Worm (Caenorhabditis elegans): Measurements from ENCODE around the gene nhr-222.

DNA sequence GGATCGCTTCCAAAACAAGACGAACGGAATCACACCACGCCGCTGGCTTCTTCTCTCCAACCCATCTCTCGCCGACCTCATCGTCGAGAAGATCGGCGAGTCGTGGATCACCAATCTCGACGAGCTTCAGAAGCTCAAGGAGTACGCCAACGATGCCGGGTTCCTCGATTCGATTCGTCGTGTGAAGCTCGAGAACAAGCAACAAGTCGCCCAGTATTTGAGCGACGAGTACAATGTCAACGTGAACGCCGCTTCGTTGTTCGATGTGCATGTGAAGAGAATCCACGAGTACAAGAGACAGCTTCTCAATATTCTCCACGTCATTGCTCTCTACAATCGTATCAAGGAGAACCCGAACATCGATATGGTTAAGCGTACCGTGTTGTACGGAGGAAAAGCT, 40.4 kb upstream of the nhr-222 start:
- TF ChIP-seq lim-6 (tag; optimal IDR thresholded peaks at IDR 0.05) (no peak), ahr-1 (tag; optimal IDR thresholded peaks at IDR 0.05) (no peak), pha-4 (tag; optimal IDR thresholded peaks at IDR 0.05) (no peak)
